Fruit fly (Drosophila melanogaster): ENCODE data around the gene CG3386.

The CG3386 gene

dm6 chr3L:648155-649024, 33.9 kb downstream of the CG3386 start, which contains the start of gene Gale (continued):
- TF ChIP-seq lilli (GFP tag; optimal IDR thresholded peaks at IDR 0.05) (no peak), CG10654 (GFP tag; optimal IDR thresholded peaks at IDR 0.05) (no peak), Ravus (GFP tag; IDR thresholded peaks at IDR 0.05) (no peak), twi (tag; optimal IDR thresholded peaks at IDR 0.05) (no peak), dmrt11E (tag; optimal IDR thresholded peaks at IDR 0.05) (no peak), CG4820 (GFP tag; optimal IDR thresholded peaks at IDR 0.05) (no peak), CG10321 (GFP tag; IDR thresholded peaks at IDR 0.05) (no peak), crol (GFP tag; IDR thresholded peaks at IDR 0.05) (no peak), CG15696 (tag; optimal IDR thresholded peaks at IDR 0.05) (no peak), CG18262 (tag; optimal IDR thresholded peaks at IDR 0.05) (no peak), Mrtf (GFP tag; IDR thresholded peaks at IDR 0.05) (no peak), cato (GFP tag; optimal IDR thresholded peaks at IDR 0.05; ENCODE audit: borderline replicate concordance) (no peak), tna (GFP tag; IDR thresholded peaks at IDR 0.05; ENCODE audit: partially characterized antibody) (peak; percentile 61; the same call in 1 of the 2 replicates), Dll (GFP tag; IDR thresholded peaks at IDR 0.05; ENCODE audit: partially characterized antibody) (peak; percentile 74; the same call in 3 of the 4 replicates), Poxn (GFP tag; IDR thresholded peaks at IDR 0.05) (no peak), Dp (GFP tag; optimal IDR thresholded peaks at IDR 0.05) (peak; percentile 71), mld (GFP tag; IDR thresholded peaks at IDR 0.05; ENCODE audit: partially characterized antibody) (no peak; the same call in 2 of the 3 replicates), CG11247 (GFP tag; IDR thresholded peaks at IDR 0.05) (no peak), CG16779 (GFP tag; IDR thresholded peaks at IDR 0.05) (no peak), CG13624 (GFP tag; optimal IDR thresholded peaks at IDR 0.05) (peak; percentile 46), bowl (GFP tag; IDR thresholded peaks at IDR 0.05) (no peak; the same call in 1 of the 2 replicates), Hr3 (GFP tag; optimal IDR thresholded peaks at IDR 0.05) (no peak), CG18011 (GFP tag; optimal IDR thresholded peaks at IDR 0.05) (no peak), CG16813 (GFP tag; IDR thresholded peaks at IDR 0.05; ENCODE audit: partially characterized antibody) (peak; percentile 65), CG10147 (GFP tag; optimal IDR thresholded peaks at IDR 0.05) (no peak), Doc3 (GFP tag; IDR thresholded peaks at IDR 0.05; ENCODE audit: partially characterized antibody) (peak; percentile 49; the same call in 2 of the 3 replicates), pzg (GFP tag; optimal IDR thresholded peaks at IDR 0.05) (peak; percentile 70), Fer1 (GFP tag; optimal IDR thresholded peaks at IDR 0.05) (peak; percentile 24), Pdp1 (GFP tag; optimal IDR thresholded peaks at IDR 0.05) (peak in 1 of 2 experiments; percentile 41), CG10462 (GFP tag; optimal IDR thresholded peaks at IDR 0.05) (no peak), sim (GFP tag; IDR thresholded peaks at IDR 0.05) (no peak), CG2120 (GFP tag; optimal IDR thresholded peaks at IDR 0.05) (no peak), Rfx (GFP tag; IDR thresholded peaks at IDR 0.05) (peak; percentile 55), Xbp1 (GFP tag; optimal IDR thresholded peaks at IDR 0.05) (no peak), Myb (GFP tag; optimal IDR thresholded peaks at IDR 0.05) (peak; percentile 59), CG34376 (GFP tag; optimal IDR thresholded peaks at IDR 0.05) (peak; percentile 72), lbe (GFP tag; optimal IDR thresholded peaks at IDR 0.05) (no peak), CG13894 (tag; optimal IDR thresholded peaks at IDR 0.05) (no peak), CG30403 (GFP tag; optimal IDR thresholded peaks at IDR 0.05) (no peak), pnt (GFP tag; optimal IDR thresholded peaks at IDR 0.05) (no peak), CG8944 (GFP tag; optimal IDR thresholded peaks at IDR 0.05) (no peak), CG15479 (GFP tag; optimal IDR thresholded peaks at IDR 0.05) (no peak), ind (GFP tag; optimal IDR thresholded peaks at IDR 0.05) (no peak), CG18764 (GFP tag; optimal IDR thresholded peaks at IDR 0.05) (no peak), bab2 (GFP tag; optimal IDR thresholded peaks at IDR 0.05) (peak; percentile 68), CG4282 (GFP tag; optimal IDR thresholded peaks at IDR 0.05) (no peak), CG34422 (GFP tag; IDR thresholded peaks at IDR 0.05) (peak; percentile 40; the same call in 1 of the 3 replicates), hbn (GFP tag; IDR thresholded peaks at IDR 0.05; ENCODE audit: partially characterized antibody) (peak; percentile 60; the same call in 1 of the 2 replicates)
